Fruit fly (Drosophila melanogaster) whole organism, embryonic: Measurements from ENCODE around the gene St2.

ENCODE experiments used
- BEAF-32 ChIP-seq: fragments of 200-800 bp; sonication (Bioruptor generic); optimal IDR thresholded peaks from 3 replicates; lab custom pipeline; 2017; ENCODE audit warnings: missing biosample characterization, missing genetic modification characterization, mild to moderate bottlenecking, moderate library complexity, missing genetic modification reagents
- Blimp-1 ChIP-seq: fragments of 200-800 bp; sonication (Bioruptor generic); optimal IDR thresholded peaks from 3 replicates; lab custom pipeline; 2018; ENCODE audit warnings: missing biosample characterization, missing genetic modification characterization, mild to moderate bottlenecking, moderate library complexity, missing genetic modification reagents
- CG1024 ChIP-seq: fragments of 200-800 bp; sonication (Bioruptor generic); IDR thresholded peaks from 2 replicates; pipeline ENCODE4 v1.3.6; 2022; ENCODE audit warnings: missing biosample characterization, missing genetic modification characterization
- CG11456 ChIP-seq: fragments of 200-800 bp; sonication (Bioruptor generic); IDR thresholded peaks from 3 replicates; pipeline ENCODE4 v1.3.6; 2022; ENCODE audit warnings: missing biosample characterization, missing genetic modification characterization
- CG12071 ChIP-seq: fragments of 200-800 bp; sonication (Bioruptor generic); optimal IDR thresholded peaks from 3 replicates; lab custom pipeline; 2018; ENCODE audit warnings: missing biosample characterization, mild to moderate bottlenecking, missing genetic modification characterization
- CG13296 ChIP-seq: fragments of 200-800 bp; sonication (Bioruptor generic); optimal IDR thresholded peaks from 3 replicates; lab custom pipeline; 2018; ENCODE audit warnings: missing biosample characterization, mild to moderate bottlenecking, missing genetic modification characterization
- CG14441 ChIP-seq: fragments of 200-800 bp; sonication (Bioruptor generic); IDR thresholded peaks from 2 replicates; pipeline ENCODE4 v1.3.6; 2022; ENCODE audit warnings: missing biosample characterization, missing genetic modification characterization
- CG14710 ChIP-seq: fragments of 200-800 bp; sonication (Bioruptor generic); optimal IDR thresholded peaks from 3 replicates; lab custom pipeline; 2019; ENCODE audit warnings: missing biosample characterization, mild to moderate bottlenecking, missing genetic modification characterization, moderate library complexity
- CG15269 ChIP-seq: fragments of 200-800 bp; sonication (Bioruptor generic); optimal IDR thresholded peaks from 2 replicates; lab custom pipeline; 2018; ENCODE audit warnings: missing biosample characterization, mild to moderate bottlenecking, missing genetic modification characterization, moderate library complexity
- CG16813 ChIP-seq: fragments of 200-800 bp; sonication (Bioruptor generic); IDR thresholded peaks from 3 replicates; pipeline ENCODE4 v1.3.6; 2022; ENCODE audit warnings: missing biosample characterization, missing genetic modification characterization; ENCODE audit not compliant: partially characterized antibody
- CG16815 ChIP-seq: fragments of 200-800 bp; sonication (Bioruptor generic); optimal IDR thresholded peaks from 3 replicates; lab custom pipeline; 2017; ENCODE audit warnings: missing biosample characterization, mild to moderate bottlenecking, missing genetic modification characterization
- CG17829 ChIP-seq: fragments of 200-800 bp; optimal IDR thresholded peaks from 2 replicates; lab custom pipeline; 2019; ENCODE audit warnings: missing biosample characterization, mild to moderate bottlenecking, missing genetic modification characterization, moderate library complexity
- CG18262 ChIP-seq: fragments of 200-800 bp; optimal IDR thresholded peaks from 3 replicates; lab custom pipeline; 2019; ENCODE audit warnings: missing biosample characterization, mild to moderate bottlenecking, missing genetic modification characterization, moderate library complexity
- CG18476 ChIP-seq: fragments of 200-800 bp; sonication (Bioruptor generic); optimal IDR thresholded peaks from 2 replicates; lab custom pipeline; 2016; ENCODE audit warnings: missing biosample characterization, mild to moderate bottlenecking, missing genetic modification characterization
- CG18619 ChIP-seq: fragments of 200-800 bp; sonication (Bioruptor generic); optimal IDR thresholded peaks from 3 replicates; lab custom pipeline; 2017; ENCODE audit warnings: missing biosample characterization, mild to moderate bottlenecking, missing genetic modification characterization
- CG18764 ChIP-seq: fragments of 200-800 bp; sonication (Bioruptor generic); optimal IDR thresholded peaks from 3 replicates; lab custom pipeline; 2016; ENCODE audit warnings: missing biosample characterization, missing genetic modification characterization
- CG2129 ChIP-seq: fragments of 200-800 bp; sonication (Bioruptor generic); IDR thresholded peaks from 2 replicates; pipeline ENCODE4 v1.3.6; 2022; ENCODE audit warnings: missing biosample characterization, missing genetic modification characterization; ENCODE audit not compliant: partially characterized antibody
- CG30020 ChIP-seq: fragments of 200-800 bp; optimal IDR thresholded peaks from 2 replicates; lab custom pipeline; 2019; ENCODE audit warnings: missing biosample characterization, mild to moderate bottlenecking, missing genetic modification characterization, moderate library complexity
- CG31388 ChIP-seq: fragments of 200-800 bp; sonication (Bioruptor generic); optimal IDR thresholded peaks from 2 replicates; lab custom pipeline; 2016; ENCODE audit warnings: missing biosample characterization, missing genetic modification characterization
- CG34224 ChIP-seq: fragments of 200-800 bp; sonication (Bioruptor generic); IDR thresholded peaks from 3 replicates; pipeline ENCODE4 v1.3.6; 2022; ENCODE audit warnings: missing biosample characterization, missing genetic modification characterization; ENCODE audit not compliant: partially characterized antibody
- CG7839 ChIP-seq: fragments of 200-800 bp; sonication (Bioruptor generic); optimal IDR thresholded peaks from 3 replicates; lab custom pipeline; 2018; ENCODE audit warnings: missing biosample characterization, mild to moderate bottlenecking, missing genetic modification characterization, moderate library complexity
- CG8478 ChIP-seq: fragments of >200 bp; optimal IDR thresholded peaks from 2 replicates; lab custom pipeline; 2018
- CG9797 ChIP-seq: fragments of 200-800 bp; sonication (Bioruptor generic); optimal IDR thresholded peaks from 3 replicates; lab custom pipeline; 2018; ENCODE audit warnings: missing biosample characterization, mild to moderate bottlenecking, missing genetic modification characterization
- CHES-1-like ChIP-seq: fragments of 200-800 bp; sonication (Bioruptor generic); optimal IDR thresholded peaks from 2 replicates; lab custom pipeline; 2016; ENCODE audit warnings: missing biosample characterization, missing genetic modification characterization
- Camta ChIP-seq: fragments of 200-800 bp; sonication (Bioruptor generic); optimal IDR thresholded peaks from 2 replicates; lab custom pipeline; 2016; ENCODE audit warnings: missing biosample characterization, missing genetic modification characterization
- Dbx ChIP-seq: fragments of 200-800 bp; sonication (Bioruptor generic); IDR thresholded peaks from 3 replicates; pipeline ENCODE4 v1.3.6; 2022; ENCODE audit warnings: missing biosample characterization, missing genetic modification characterization
- Elba2 ChIP-seq: fragments of 200-800 bp; sonication (Bioruptor generic); optimal IDR thresholded peaks from 3 replicates; lab custom pipeline; 2016; ENCODE audit warnings: missing biosample characterization, missing genetic modification characterization
- Fer1 ChIP-seq: fragments of 200-800 bp; sonication (Bioruptor generic); optimal IDR thresholded peaks from 2 replicates; lab custom pipeline; 2017; ENCODE audit warnings: missing biosample characterization, mild to moderate bottlenecking, missing genetic modification characterization
- Gsc ChIP-seq: fragments of 200-800 bp; sonication (Bioruptor generic); IDR thresholded peaks from 2 replicates; pipeline ENCODE4 v1.3.6; 2022; ENCODE audit warnings: missing biosample characterization, missing genetic modification characterization
- Kr ChIP-seq: fragments of 200-800 bp; sonication (Bioruptor generic); optimal IDR thresholded peaks from 2 replicates; lab custom pipeline; 2017; ENCODE audit warnings: missing biosample characterization, mild to moderate bottlenecking, missing genetic modification characterization
- NFAT ChIP-seq: fragments of 200-800 bp; sonication (Bioruptor generic); IDR thresholded peaks from 2 replicates; pipeline ENCODE4 v1.3.6; 2022; ENCODE audit warnings: missing biosample characterization, missing genetic modification characterization
- Sry-δ ChIP-seq: fragments of 200-800 bp; sonication (Bioruptor generic); optimal IDR thresholded peaks from 2 replicates; lab custom pipeline; 2016; ENCODE audit warnings: missing biosample characterization, missing genetic modification characterization
- Trl ChIP-seq, 3 experiments: fragments of >200 bp in 2 of 3; fragments of 200-800 bp in 1 of 3; sonication (Bioruptor generic) in 1 of 3; optimal IDR thresholded peaks; 2 replicates in 1 of 3; 3 replicates in 2 of 3; lab custom pipeline; 2016 to 2017; ENCODE audit warnings: missing biosample characterization in 1 of 3, missing genetic modification characterization in 1 of 3
- Vsx1 ChIP-seq: fragments of 200-800 bp; sonication (Bioruptor generic); optimal IDR thresholded peaks from 2 replicates; lab custom pipeline; 2017; ENCODE audit warnings: missing biosample characterization, mild to moderate bottlenecking, missing genetic modification characterization, missing genetic modification reagents
- Xrp1 ChIP-seq: fragments of 200-800 bp; sonication (Bioruptor generic); IDR thresholded peaks from 2 replicates; pipeline ENCODE4 v1.3.6; 2022; ENCODE audit warnings: missing biosample characterization, missing genetic modification characterization
- bcd ChIP-seq: fragments of 200-800 bp; sonication (Bioruptor generic); optimal IDR thresholded peaks from 2 replicates; lab custom pipeline; 2017; ENCODE audit warnings: missing biosample characterization, mild to moderate bottlenecking, missing genetic modification characterization
- bigmax ChIP-seq: fragments of 200-800 bp; sonication (Bioruptor generic); optimal IDR thresholded peaks from 2 replicates; lab custom pipeline; 2018; ENCODE audit warnings: missing biosample characterization, mild to moderate bottlenecking, missing genetic modification characterization
- esg ChIP-seq: fragments of 200-800 bp; sonication (Bioruptor generic); conservative IDR thresholded peaks from 2 replicates; pipeline ENCODE4 v1.3.6; 2022; ENCODE audit warnings: missing biosample characterization, missing genetic modification characterization
- fd96Cb ChIP-seq: fragments of 200-800 bp; sonication (Bioruptor generic); optimal IDR thresholded peaks from 2 replicates; lab custom pipeline; 2018; ENCODE audit warnings: missing biosample characterization, mild to moderate bottlenecking, missing genetic modification characterization, moderate library complexity
- gem ChIP-seq: fragments of 200-800 bp; sonication (Bioruptor generic); optimal IDR thresholded peaks from 2 replicates; lab custom pipeline; 2019; ENCODE audit warnings: missing biosample characterization, mild to moderate bottlenecking, missing genetic modification characterization, moderate library complexity
- gt ChIP-seq: fragments of 200-800 bp; sonication (Bioruptor generic); IDR thresholded peaks from 2 replicates; pipeline ENCODE4 v1.3.6; 2022; ENCODE audit warnings: missing biosample characterization, missing genetic modification characterization
- jing ChIP-seq: fragments of 200-800 bp; sonication (Bioruptor generic); optimal IDR thresholded peaks from 2 replicates; lab custom pipeline; 2018; ENCODE audit warnings: missing biosample characterization, mild to moderate bottlenecking, missing genetic modification characterization
- lov ChIP-seq, 2 experiments: fragments of 200-800 bp in 1 of 2; fragments of >200 bp in 1 of 2; sonication (Bioruptor generic) in 1 of 2; IDR thresholded peaks in 1 of 2; optimal IDR thresholded peaks in 1 of 2; 2 replicates in 1 of 2; 3 replicates in 1 of 2; pipeline versions ENCODE4 v1.3.6 to Lab custom; 2017 to 2022; ENCODE audit warnings: missing biosample characterization in 1 of 2, missing genetic modification characterization in 1 of 2
- mam ChIP-seq: fragments of 200-800 bp; sonication (Bioruptor generic); optimal IDR thresholded peaks from 3 replicates; lab custom pipeline; 2016; ENCODE audit warnings: missing biosample characterization, missing genetic modification characterization
- nerfin-1 ChIP-seq: fragments of 200-800 bp; sonication (Bioruptor generic); optimal IDR thresholded peaks from 3 replicates; lab custom pipeline; 2019; ENCODE audit warnings: missing biosample characterization, mild to moderate bottlenecking, missing genetic modification characterization, moderate library complexity
- odd ChIP-seq: fragments of 200-800 bp; sonication (Bioruptor generic); optimal IDR thresholded peaks from 2 replicates; lab custom pipeline; 2017; ENCODE audit warnings: missing biosample characterization, mild to moderate bottlenecking, missing genetic modification characterization
- ranshi ChIP-seq: fragments of 200-800 bp; sonication (Bioruptor generic); IDR thresholded peaks from 2 replicates; pipeline ENCODE4 v1.3.6; 2022; ENCODE audit warnings: missing biosample characterization, missing genetic modification characterization
- sd ChIP-seq: fragments of 200-800 bp; sonication (Bioruptor generic); optimal IDR thresholded peaks from 3 replicates; lab custom pipeline; 2018; ENCODE audit warnings: missing biosample characterization, mild to moderate bottlenecking, missing genetic modification characterization, moderate library complexity
- tap ChIP-seq: fragments of 200-800 bp; optimal IDR thresholded peaks from 3 replicates; lab custom pipeline; 2019; ENCODE audit warnings: missing biosample characterization, mild to moderate bottlenecking, missing genetic modification characterization, moderate library complexity

The St2 gene

DNA sequence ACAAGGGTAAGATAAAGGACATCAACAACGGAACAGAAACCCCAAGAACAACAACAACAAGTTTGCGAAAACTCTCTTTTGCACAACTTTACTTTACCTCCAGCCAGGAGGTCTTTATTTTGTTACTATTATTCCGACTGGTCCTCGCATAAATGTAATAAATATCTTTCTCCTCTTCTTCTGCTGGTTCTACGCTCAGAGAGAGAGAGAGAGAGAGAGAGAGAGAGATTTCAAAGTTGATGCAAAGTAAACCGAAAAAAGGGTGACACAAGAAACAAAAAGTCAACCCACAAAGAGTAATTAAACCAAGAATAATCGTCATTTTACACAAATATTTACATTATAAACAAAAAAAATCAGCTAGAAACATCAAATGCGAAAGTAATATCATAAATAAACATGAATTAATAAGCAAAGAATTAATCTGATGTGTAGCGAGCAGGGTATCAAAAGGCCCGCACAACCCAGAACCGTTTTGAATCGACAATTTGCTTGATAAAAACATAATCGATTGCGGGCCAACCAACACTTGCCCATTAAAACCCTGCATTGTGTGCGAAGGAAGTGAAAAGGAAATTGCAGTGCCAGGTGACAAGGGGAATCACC is 21.5 kb upstream of the St2 start (continued):
- TF ChIP-seq CG18764 (GFP tag; lab: Kevin White, UChicago) = no peak
- no peak for TF ChIP-seq bigmax (GFP tag; lab: Kevin White, UChicago)
- no peak for TF ChIP-seq nerfin-1 (tag; lab: Kevin White, UChicago)
- no peak for TF ChIP-seq CG34224 (GFP tag; lab: Robert Waterston, UW)
- peak; percentile 19 for TF ChIP-seq Vsx1 (GFP tag; lab: Kevin White, UChicago)
- no peak for TF ChIP-seq Gsc (GFP tag; lab: Robert Waterston, UW)
- no peak for TF ChIP-seq CG14710 (tag; lab: Kevin White, UChicago)
- TF ChIP-seq CHES-1-like (GFP tag; lab: Kevin White, UChicago) = no peak
- TF ChIP-seq BEAF-32 (GFP tag; lab: Kevin White, UChicago) = no peak
- TF ChIP-seq CG16813 = no peak
- TF ChIP-seq CG16815 (GFP tag; lab: Kevin White, UChicago) = no peak
- no peak for TF ChIP-seq Camta (GFP tag; lab: Kevin White, UChicago)
- TF ChIP-seq tap (tag; lab: Kevin White, UChicago) = no peak
- TF ChIP-seq CG11456 (GFP tag; lab: Robert Waterston, UW) = no peak
- no peak for TF ChIP-seq sd
- peak; percentile 59 for TF ChIP-seq gem
- TF ChIP-seq CG30020 (tag; lab: Kevin White, UChicago) = no peak
- no peak for TF ChIP-seq Fer1
- TF ChIP-seq mam = no peak
- TF ChIP-seq Kr (GFP tag; lab: Kevin White, UChicago) = no peak
- TF ChIP-seq Blimp-1 (GFP tag; lab: Kevin White, UChicago) = peak; percentile 46
- TF ChIP-seq Xrp1 (GFP tag; lab: Robert Waterston, UW) = peak; percentile 54
- no peak for TF ChIP-seq CG14441
- no peak for TF ChIP-seq Dbx (GFP tag; lab: Robert Waterston, UW)
- TF ChIP-seq CG13296 (GFP tag; lab: Kevin White, UChicago) = no peak
- no peak for TF ChIP-seq NFAT
- TF ChIP-seq CG7839 (tag; lab: Kevin White, UChicago) = peak; percentile 19
- TF ChIP-seq jing (GFP tag; lab: Kevin White, UChicago) = no peak
- TF ChIP-seq odd (GFP tag; lab: Kevin White, UChicago) = no peak
- no peak for TF ChIP-seq fd96Cb (tag; lab: Kevin White, UChicago)
- no peak for TF ChIP-seq Elba2 (GFP tag; lab: Kevin White, UChicago)
- no peak for TF ChIP-seq lov (optimal IDR thresholded peaks at IDR 0.05; lab: Kevin White, UChicago)
- TF ChIP-seq lov (GFP tag; IDR thresholded peaks at IDR 0.05; lab: Robert Waterston, UW) = no peak
- TF ChIP-seq CG1024 (GFP tag; lab: Robert Waterston, UW) = no peak
- TF ChIP-seq CG12071 (GFP tag; lab: Kevin White, UChicago) = no peak
- peak; percentile 62 to 77 for TF ChIP-seq Trl (optimal IDR thresholded peaks at IDR 0.05; lab: Kevin White, UChicago)
- no peak for TF ChIP-seq Trl (GFP tag; optimal IDR thresholded peaks at IDR 0.05; lab: Kevin White, UChicago)
- no peak for TF ChIP-seq CG31388 (GFP tag; lab: Kevin White, UChicago)
- TF ChIP-seq ranshi (GFP tag; lab: Robert Waterston, UW) = no peak
- TF ChIP-seq esg = no peak
- TF ChIP-seq gt = no peak
- peak; percentile 28 for TF ChIP-seq CG18262 (tag; lab: Kevin White, UChicago)
- TF ChIP-seq CG9797 (GFP tag; lab: Kevin White, UChicago) = no peak
- no peak for TF ChIP-seq Sry-δ
- TF ChIP-seq CG18476 (GFP tag; lab: Kevin White, UChicago) = no peak
- TF ChIP-seq bcd (GFP tag; lab: Kevin White, UChicago) = peak; percentile 6
- TF ChIP-seq CG15269 (tag; lab: Kevin White, UChicago) = no peak
- TF ChIP-seq CG17829 (tag; lab: Kevin White, UChicago) = no peak
- TF ChIP-seq CG8478 (lab: Kevin White, UChicago) = no peak
- TF ChIP-seq CG2129 (GFP tag; lab: Robert Waterston, UW) = no peak
- no peak for TF ChIP-seq CG18619 (GFP tag; lab: Kevin White, UChicago)
